Fruit fly (Drosophila melanogaster) whole organism, embryonic: ENCODE measurements around the gene VGlut.

Experiments
- Awh ChIP-seq: fragments of 200-800 bp; sonication (Bioruptor generic); IDR thresholded peaks from 2 replicates; pipeline ENCODE4, ENCODE4 v1.3.6; 2022; ENCODE audit warnings: missing biosample characterization, missing genetic modification characterization
- Blimp-1 ChIP-seq: fragments of 200-800 bp; sonication (Bioruptor generic); optimal IDR thresholded peaks from 3 replicates; lab custom pipeline; 2018; ENCODE audit warnings: missing biosample characterization, missing genetic modification characterization, mild to moderate bottlenecking, moderate library complexity, missing genetic modification reagents
- CG14014 ChIP-seq: fragments of 200-800 bp; sonication (Bioruptor generic); IDR thresholded peaks from 2 replicates; pipeline ENCODE4 v1.3.6; 2022; ENCODE audit warnings: missing biosample characterization, missing genetic modification characterization
- CG1529 ChIP-seq: fragments of 200-800 bp; sonication (Bioruptor generic); optimal IDR thresholded peaks from 3 replicates; lab custom pipeline; 2018; ENCODE audit warnings: missing biosample characterization, missing genetic modification characterization
- CG16863 ChIP-seq: fragments of 200-800 bp; sonication (Bioruptor generic); optimal IDR thresholded peaks from 3 replicates; lab custom pipeline; 2016; ENCODE audit warnings: missing biosample characterization, missing genetic modification characterization
- CG30431 ChIP-seq: fragments of 200-800 bp; sonication (Bioruptor generic); optimal IDR thresholded peaks from 2 replicates; lab custom pipeline; 2017; ENCODE audit warnings: missing biosample characterization, missing genetic modification characterization
- CG33213 ChIP-seq: fragments of 200-800 bp; sonication (Bioruptor generic); optimal IDR thresholded peaks from 3 replicates; lab custom pipeline; 2016; ENCODE audit warnings: missing biosample characterization, missing genetic modification characterization
- CG34376 ChIP-seq: fragments of 200-800 bp; sonication (Bioruptor generic); optimal IDR thresholded peaks from 2 replicates; lab custom pipeline; 2018; ENCODE audit warnings: missing biosample characterization, mild to moderate bottlenecking, missing genetic modification characterization
- CG3995 ChIP-seq: fragments of 200-800 bp; sonication (Bioruptor generic); optimal IDR thresholded peaks from 3 replicates; lab custom pipeline; 2016; ENCODE audit warnings: missing biosample characterization, missing genetic modification characterization
- CG5953 ChIP-seq: fragments of 200-800 bp; sonication (Bioruptor generic); IDR thresholded peaks from 2 replicates; pipeline ENCODE4 v1.3.6; 2022; ENCODE audit warnings: missing biosample characterization, missing genetic modification characterization
- CG6683 ChIP-seq: fragments of 200-800 bp; sonication (Bioruptor generic); optimal IDR thresholded peaks from 2 replicates; lab custom pipeline; 2017; ENCODE audit warnings: missing biosample characterization, mild to moderate bottlenecking, missing genetic modification characterization, missing genetic modification reagents
- CG8944 ChIP-seq: fragments of 200-800 bp; sonication (Bioruptor generic); optimal IDR thresholded peaks from 3 replicates; lab custom pipeline; 2016; ENCODE audit warnings: missing biosample characterization, missing genetic modification characterization
- Chrac-16 ChIP-seq: fragments of 200-800 bp; sonication (Bioruptor generic); optimal IDR thresholded peaks from 3 replicates; lab custom pipeline; 2016; ENCODE audit warnings: missing biosample characterization, missing genetic modification characterization
- Dbx ChIP-seq: fragments of 200-800 bp; sonication (Bioruptor generic); IDR thresholded peaks from 3 replicates; pipeline ENCODE4 v1.3.6; 2022; ENCODE audit warnings: missing biosample characterization, missing genetic modification characterization
- Dip3 ChIP-seq: fragments of 200-800 bp; sonication (Bioruptor generic); optimal IDR thresholded peaks from 3 replicates; lab custom pipeline; 2016; ENCODE audit warnings: missing biosample characterization, missing genetic modification characterization
- Ets65A ChIP-seq: fragments of 200-800 bp; sonication (Bioruptor generic); peaks from one replicate; lab custom pipeline; 2016; ENCODE audit warnings: missing biosample characterization, missing genetic modification characterization
- Hmr ChIP-seq: fragments of 200-800 bp; sonication (Bioruptor generic); optimal IDR thresholded peaks from 3 replicates; lab custom pipeline; 2017; ENCODE audit warnings: mild to moderate bottlenecking, missing biosample characterization, missing genetic modification reagents, missing genetic modification characterization
- Med ChIP-seq: fragments of 200-800 bp; sonication (Bioruptor generic); peaks from one replicate; lab custom pipeline; 2016; ENCODE audit warnings: missing biosample characterization, missing genetic modification characterization, mild to moderate bottlenecking, inconsistent platforms, moderate library complexity
- Optix ChIP-seq: fragments of 200-800 bp; sonication (Bioruptor generic); IDR thresholded peaks from 3 replicates; pipeline ENCODE4 v1.3.6; 2022; ENCODE audit warnings: missing biosample characterization, missing genetic modification characterization
- Trl ChIP-seq, 3 experiments: fragments of >200 bp in 2 of 3; fragments of 200-800 bp in 1 of 3; sonication (Bioruptor generic) in 1 of 3; optimal IDR thresholded peaks; 2 replicates in 1 of 3; 3 replicates in 2 of 3; lab custom pipeline; 2016 to 2017; ENCODE audit warnings: missing biosample characterization in 1 of 3, missing genetic modification characterization in 1 of 3
- ci ChIP-seq: fragments of 200-800 bp; sonication (Bioruptor generic); IDR thresholded peaks from 3 replicates; pipeline ENCODE4 v1.3.6; 2022; ENCODE audit warnings: missing biosample characterization, missing genetic modification characterization
- crc ChIP-seq: fragments of 200-800 bp; sonication (Bioruptor generic); optimal IDR thresholded peaks from 2 replicates; lab custom pipeline; 2016; ENCODE audit warnings: missing biosample characterization, missing genetic modification characterization
- crol ChIP-seq: fragments of 200-800 bp; sonication (Bioruptor generic); IDR thresholded peaks from 2 replicates; pipeline ENCODE4 v1.3.6; 2022; ENCODE audit warnings: missing biosample characterization, missing genetic modification characterization
- dimm ChIP-seq: fragments of 200-800 bp; sonication (Bioruptor generic); IDR thresholded peaks from 2 replicates; pipeline ENCODE4 v1.3.6; 2022; ENCODE audit warnings: missing biosample characterization, missing genetic modification characterization
- exex ChIP-seq: fragments of 200-800 bp; sonication (Bioruptor generic); optimal IDR thresholded peaks from 4 replicates; lab custom pipeline; 2018; ENCODE audit warnings: missing biosample characterization, mild to moderate bottlenecking, missing genetic modification characterization, moderate library complexity
- gce ChIP-seq: fragments of 200-800 bp; sonication (Bioruptor generic); IDR thresholded peaks from 3 replicates; pipeline ENCODE4 v1.3.6; 2022; ENCODE audit warnings: missing biosample characterization, missing genetic modification characterization
- gcm ChIP-seq: fragments of 200-800 bp; sonication (Bioruptor generic); optimal IDR thresholded peaks from 2 replicates; lab custom pipeline; 2019; ENCODE audit warnings: missing biosample characterization, mild to moderate bottlenecking, missing genetic modification characterization, moderate library complexity
- gfzf ChIP-seq: fragments of 200-800 bp; sonication (Bioruptor generic); optimal IDR thresholded peaks from 2 replicates; lab custom pipeline; 2016; ENCODE audit warnings: missing biosample characterization, mild to moderate bottlenecking, missing genetic modification characterization, moderate library complexity
- grau ChIP-seq: fragments of 200-800 bp; optimal IDR thresholded peaks from 3 replicates; lab custom pipeline; 2019; ENCODE audit warnings: missing biosample characterization, mild to moderate bottlenecking, missing genetic modification characterization, moderate library complexity
- grn ChIP-seq: fragments of 200-800 bp; sonication (Bioruptor generic); optimal IDR thresholded peaks from 3 replicates; lab custom pipeline; 2017; ENCODE audit warnings: missing biosample characterization, missing genetic modification characterization
- insv ChIP-seq, 2 experiments: fragments of 200-800 bp; sonication (Bioruptor generic); optimal IDR thresholded peaks; 3 replicates each; lab custom pipeline; 2016 to 2018; ENCODE audit warnings: missing biosample characterization in 2 of 2, missing genetic modification characterization in 2 of 2
- jigr1 ChIP-seq: fragments of 200-800 bp; sonication (Bioruptor generic); IDR thresholded peaks from 3 replicates; pipeline ENCODE4 v1.3.6; 2022; ENCODE audit warnings: missing biosample characterization, missing genetic modification characterization
- jumu ChIP-seq: fragments of 200-800 bp; sonication (Bioruptor generic); optimal IDR thresholded peaks from 3 replicates; lab custom pipeline; 2016; ENCODE audit warnings: missing biosample characterization, missing genetic modification characterization
- lbe ChIP-seq: fragments of 200-800 bp; sonication (Bioruptor generic); optimal IDR thresholded peaks from 2 replicates; lab custom pipeline; 2016; ENCODE audit warnings: missing biosample characterization, mild to moderate bottlenecking, missing genetic modification characterization
- nom ChIP-seq: fragments of 200-800 bp; sonication (Bioruptor generic); optimal IDR thresholded peaks from 2 replicates; lab custom pipeline; 2017; ENCODE audit warnings: missing biosample characterization, missing genetic modification characterization, mild to moderate bottlenecking, moderate library complexity, missing genetic modification reagents
- oc ChIP-seq: fragments of 200-800 bp; sonication (Bioruptor generic); optimal IDR thresholded peaks from 2 replicates; lab custom pipeline; 2018; ENCODE audit warnings: missing biosample characterization, mild to moderate bottlenecking, missing genetic modification characterization, moderate library complexity
- peb ChIP-seq: fragments of 200-800 bp; sonication (Bioruptor generic); IDR thresholded peaks from 2 replicates; pipeline ENCODE4 v1.3.6; 2022; ENCODE audit warnings: missing biosample characterization, missing genetic modification characterization
- sd ChIP-seq: fragments of 200-800 bp; sonication (Bioruptor generic); optimal IDR thresholded peaks from 3 replicates; lab custom pipeline; 2018; ENCODE audit warnings: missing biosample characterization, mild to moderate bottlenecking, missing genetic modification characterization, moderate library complexity
- seq ChIP-seq: fragments of 200-800 bp; sonication (Bioruptor generic); IDR thresholded peaks from 2 replicates; pipeline ENCODE4 v1.3.6; 2022; ENCODE audit warnings: missing biosample characterization, missing genetic modification characterization
- so ChIP-seq: fragments of 200-800 bp; sonication (Bioruptor generic); IDR thresholded peaks from 3 replicates; pipeline ENCODE4 v1.3.6; 2022; ENCODE audit warnings: missing biosample characterization, missing genetic modification characterization
- tin ChIP-seq: fragments of 200-800 bp; sonication (Bioruptor generic); optimal IDR thresholded peaks from 3 replicates; lab custom pipeline; 2016; ENCODE audit warnings: missing biosample characterization, missing genetic modification characterization
- tll ChIP-seq, 2 experiments: fragments of 200-800 bp in 1 of 2; fragments of >200 bp in 1 of 2; sonication (Bioruptor generic) in 1 of 2; optimal IDR thresholded peaks; 2 replicates each; lab custom pipeline; 2017 to 2019; ENCODE audit warnings: missing biosample characterization in 2 of 2, missing genetic modification characterization in 2 of 2, mild to moderate bottlenecking in 1 of 2, moderate library complexity in 1 of 2
- tna ChIP-seq: fragments of 200-800 bp; sonication (Bioruptor generic); IDR thresholded peaks from 2 replicates; pipeline ENCODE4 v1.3.6; 2022; ENCODE audit warnings: missing biosample characterization, missing genetic modification characterization; ENCODE audit not compliant: partially characterized antibody
- ttk ChIP-seq: fragments of 200-800 bp; sonication (Bioruptor generic); IDR thresholded peaks from 2 replicates; pipeline ENCODE4 v2.1.2; 2022; ENCODE audit warnings: missing biosample characterization, missing genetic modification characterization

VGlut gene

dm6 chr2L:2361893-2362807 lies 37.9 kb upstream of the VGlut start (continued):
- no peak for TF ChIP-seq insv (GFP tag; optimal IDR thresholded peaks at IDR 0.05; lab: Kevin White, UChicago)
- TF ChIP-seq oc, result no peak
- TF ChIP-seq crc (GFP tag; lab: Kevin White, UChicago), result no peak
- TF ChIP-seq ci (GFP tag; lab: Robert Waterston, UW), result peak; percentile 52; the same call in 1 of the 3 replicates
- peak; percentile 41 for TF ChIP-seq exex (tag; lab: Kevin White, UChicago)
- no peak for TF ChIP-seq CG6683
- TF ChIP-seq CG33213 (GFP tag; lab: Kevin White, UChicago), result no peak
- no peak for TF ChIP-seq lbe (GFP tag; lab: Kevin White, UChicago)
- TF ChIP-seq sd (tag; lab: Kevin White, UChicago), result peak; percentile 4
- TF ChIP-seq CG30431 (GFP tag; lab: Kevin White, UChicago), result no peak
- TF ChIP-seq Dbx (GFP tag; lab: Robert Waterston, UW), result no peak
- peak; percentile 52 for TF ChIP-seq CG34376

- TF ChIP-seq gcm (peak; percentile 73), ttk (GFP tag; lab: Robert Waterston, UW) (no peak), Med (GFP tag; lab: Kevin White, UChicago) (peak; percentile 1), gfzf (GFP tag; lab: Kevin White, UChicago) (no peak), Trl (optimal IDR thresholded peaks at IDR 0.05; lab: Kevin White, UChicago) (peak; percentile 25 to 41), Trl (GFP tag; optimal IDR thresholded peaks at IDR 0.05; lab: Kevin White, UChicago) (no peak), crol (GFP tag; lab: Robert Waterston, UW) (peak; percentile 38; the same call in 1 of the 2 replicates), grau (tag; lab: Kevin White, UChicago) (peak; percentile 65), CG1529 (GFP tag; lab: Kevin White, UChicago) (no peak), seq (0 out of 2 replicates have a peak, but pooled peaks have one; percentile 10), so (no peak), ci (GFP tag; lab: Robert Waterston, UW) (0 out of 3 replicates have a peak, but pooled peaks have one; percentile 19), nom (GFP tag; lab: Kevin White, UChicago) (peak; percentile 91), Blimp-1 (GFP tag; lab: Kevin White, UChicago) (peak; percentile 27), tna (GFP tag; lab: Robert Waterston, UW) (peak; percentile 26; the same call in 1 of the 2 replicates)
- TF ChIP-seq, all 482 proteins: peak for 10
These were observed 37.2 kb upstream of the VGlut start for dm6 chr2L:2362808-2363394.

dm6 chr2L:2363626-2364147 lies 36.4 kb upstream of the VGlut start:
- TF ChIP-seq Optix (GFP tag; lab: Robert Waterston, UW) (peak; percentile 48; the same call in 1 of the 3 replicates), Awh (GFP tag; lab: Robert Waterston, UW) (peak; percentile 77), tll (GFP tag; optimal IDR thresholded peaks at IDR 0.05; lab: Kevin White, UChicago) (peak in 1 of 2 experiments; percentile 44), CG16863 (peak; percentile 18), Hmr (peak; percentile 90), CG8944 (GFP tag; lab: Kevin White, UChicago) (peak; percentile 29), CG3995 (GFP tag; lab: Kevin White, UChicago) (peak; percentile 47), Ets65A (GFP tag; lab: Kevin White, UChicago) (peak; percentile 83), Chrac-16 (GFP tag; lab: Kevin White, UChicago) (peak; percentile 78), CG14014 (GFP tag; lab: Robert Waterston, UW) (peak; percentile 90), peb (GFP tag; lab: Robert Waterston, UW) (peak; percentile 60; the same call in 1 of the 2 replicates), grn (GFP tag; lab: Kevin White, UChicago) (peak; percentile 44), gce (peak; percentile 55; the same call in 1 of the 3 replicates), ci (GFP tag; lab: Robert Waterston, UW) (peak; percentile 90), tin (GFP tag; lab: Kevin White, UChicago) (peak; percentile 75), jumu (GFP tag; lab: Kevin White, UChicago) (no peak), jigr1 (GFP tag; lab: Robert Waterston, UW) (no peak), CG5953 (GFP tag; lab: Robert Waterston, UW) (0 out of 2 replicates have a peak, but pooled peaks have one; percentile 49), dimm (GFP tag; lab: Robert Waterston, UW) (no peak), Dip3 (GFP tag; lab: Kevin White, UChicago) (peak; percentile 39)
